Fruit fly (Drosophila melanogaster) whole organism, embryonic: Measurements from ENCODE around the gene CG16965.
A peak's percentile ranks its signal among the peaks of the same experiment; 100 is the strongest.

Source experiments
- Abd-B ChIP-seq: fragments of 200-800 bp; sonication (Bioruptor generic); optimal IDR thresholded peaks from 2 replicates; lab custom pipeline; 2018; ENCODE audit warnings: missing biosample characterization, mild to moderate bottlenecking, missing genetic modification characterization, moderate library complexity
- CG11085 ChIP-seq: fragments of 200-800 bp; sonication (Bioruptor generic); IDR thresholded peaks from 2 replicates; pipeline ENCODE4 v1.3.6; 2022; ENCODE audit warnings: missing biosample characterization, missing genetic modification characterization
- CG11560 ChIP-seq: fragments of 200-800 bp; sonication (Bioruptor generic); IDR thresholded peaks from 3 replicates; pipeline ENCODE4 v1.3.6; 2022; ENCODE audit warnings: missing biosample characterization, missing genetic modification characterization
- CG12659 ChIP-seq: fragments of 200-800 bp; sonication (Bioruptor generic); optimal IDR thresholded peaks from 3 replicates; lab custom pipeline; 2017; ENCODE audit warnings: mild to moderate bottlenecking, missing biosample characterization, missing genetic modification reagents, missing genetic modification characterization
- CG13894 ChIP-seq: fragments of 200-800 bp; sonication (Bioruptor generic); optimal IDR thresholded peaks from 3 replicates; lab custom pipeline; 2018; ENCODE audit warnings: missing biosample characterization, mild to moderate bottlenecking, missing genetic modification characterization, moderate library complexity
- CG14441 ChIP-seq: fragments of 200-800 bp; sonication (Bioruptor generic); IDR thresholded peaks from 2 replicates; pipeline ENCODE4 v1.3.6; 2022; ENCODE audit warnings: missing biosample characterization, missing genetic modification characterization
- CG15269 ChIP-seq: fragments of 200-800 bp; sonication (Bioruptor generic); optimal IDR thresholded peaks from 2 replicates; lab custom pipeline; 2018; ENCODE audit warnings: missing biosample characterization, mild to moderate bottlenecking, missing genetic modification characterization, moderate library complexity
- CG17802 ChIP-seq: fragments of 200-800 bp; sonication (Bioruptor generic); optimal IDR thresholded peaks from 2 replicates; lab custom pipeline; 2018; ENCODE audit warnings: missing biosample characterization, mild to moderate bottlenecking, missing genetic modification characterization, moderate library complexity
- CG1832 ChIP-seq: fragments of 200-800 bp; sonication (Bioruptor generic); optimal IDR thresholded peaks from 2 replicates; lab custom pipeline; 2017; ENCODE audit warnings: missing biosample characterization, mild to moderate bottlenecking, missing genetic modification characterization, inconsistent platforms
- CG2678 ChIP-seq: fragments of 200-800 bp; sonication (Bioruptor generic); optimal IDR thresholded peaks from 3 replicates; lab custom pipeline; 2019; ENCODE audit warnings: missing biosample characterization, mild to moderate bottlenecking, missing genetic modification characterization, moderate library complexity
- CG2712 ChIP-seq: fragments of 200-800 bp; optimal IDR thresholded peaks from 3 replicates; lab custom pipeline; 2019; ENCODE audit warnings: missing biosample characterization, mild to moderate bottlenecking, missing genetic modification characterization, moderate library complexity
- CG30020 ChIP-seq: fragments of 200-800 bp; optimal IDR thresholded peaks from 2 replicates; lab custom pipeline; 2019; ENCODE audit warnings: missing biosample characterization, mild to moderate bottlenecking, missing genetic modification characterization, moderate library complexity
- CG33557 ChIP-seq: fragments of 200-800 bp; sonication (Bioruptor generic); optimal IDR thresholded peaks from 2 replicates; lab custom pipeline; 2019; ENCODE audit warnings: missing biosample characterization, mild to moderate bottlenecking, missing genetic modification characterization, moderate library complexity
- CG34376 ChIP-seq: fragments of 200-800 bp; sonication (Bioruptor generic); optimal IDR thresholded peaks from 2 replicates; lab custom pipeline; 2018; ENCODE audit warnings: missing biosample characterization, mild to moderate bottlenecking, missing genetic modification characterization
- CG3726 ChIP-seq: fragments of 200-800 bp; sonication (Bioruptor generic); IDR thresholded peaks from 3 replicates; pipeline ENCODE4, ENCODE4 v1.3.6; 2022; ENCODE audit warnings: missing biosample characterization, missing genetic modification characterization
- CG3838 ChIP-seq: fragments of 200-800 bp; sonication (Bioruptor generic); optimal IDR thresholded peaks from 3 replicates; lab custom pipeline; 2016; ENCODE audit warnings: missing biosample characterization, missing genetic modification characterization
- CG6689 ChIP-seq: fragments of 200-800 bp; sonication (Bioruptor generic); IDR thresholded peaks from 2 replicates; pipeline ENCODE4 v1.3.6; 2022; ENCODE audit warnings: missing biosample characterization, missing genetic modification characterization
- CG6854 ChIP-seq: fragments of 200-800 bp; sonication (Bioruptor generic); optimal IDR thresholded peaks from 3 replicates; lab custom pipeline; 2017; ENCODE audit warnings: missing biosample characterization, mild to moderate bottlenecking, missing genetic modification characterization
- CG7357 ChIP-seq: fragments of 200-800 bp; sonication (Bioruptor generic); IDR thresholded peaks from 3 replicates; pipeline ENCODE4 v1.3.6; 2022; ENCODE audit warnings: missing biosample characterization, missing genetic modification characterization
- CG8924 ChIP-seq: fragments of 200-800 bp; optimal IDR thresholded peaks from 3 replicates; lab custom pipeline; 2019; ENCODE audit warnings: missing biosample characterization, mild to moderate bottlenecking, missing genetic modification characterization, moderate library complexity
- CG9437 ChIP-seq: fragments of 200-800 bp; sonication (Bioruptor generic); optimal IDR thresholded peaks from 2 replicates; lab custom pipeline; 2018; ENCODE audit warnings: missing biosample characterization, mild to moderate bottlenecking, missing genetic modification characterization
- CG9797 ChIP-seq: fragments of 200-800 bp; sonication (Bioruptor generic); optimal IDR thresholded peaks from 3 replicates; lab custom pipeline; 2018; ENCODE audit warnings: missing biosample characterization, mild to moderate bottlenecking, missing genetic modification characterization
- CTCF ChIP-seq: fragments of 200-800 bp; sonication (Bioruptor generic); optimal IDR thresholded peaks from 2 replicates; lab custom pipeline; 2017; ENCODE audit warnings: missing biosample characterization, mild to moderate bottlenecking, missing genetic modification characterization, moderate library complexity
- CoRest ChIP-seq: fragments of 200-800 bp; sonication (Bioruptor generic); optimal IDR thresholded peaks from 3 replicates; lab custom pipeline; 2018; ENCODE audit warnings: missing biosample characterization, mild to moderate bottlenecking, missing genetic modification characterization, moderate library complexity
- Deaf1 ChIP-seq: fragments of 200-800 bp; optimal IDR thresholded peaks from 3 replicates; lab custom pipeline; 2019; ENCODE audit warnings: missing biosample characterization, mild to moderate bottlenecking, missing genetic modification characterization, moderate library complexity
- ERR ChIP-seq: fragments of 200-800 bp; sonication (Bioruptor generic); optimal IDR thresholded peaks from 2 replicates; lab custom pipeline; 2016; ENCODE audit warnings: missing biosample characterization, missing genetic modification characterization
- HHEX ChIP-seq: fragments of 200-800 bp; sonication (Bioruptor generic); optimal IDR thresholded peaks from 3 replicates; lab custom pipeline; 2017; ENCODE audit warnings: missing biosample characterization, mild to moderate bottlenecking, missing genetic modification characterization, missing genetic modification reagents
- HLH4C ChIP-seq: fragments of 200-800 bp; sonication (Bioruptor generic); IDR thresholded peaks from 3 replicates; pipeline ENCODE4 v1.3.6; 2022; ENCODE audit warnings: missing biosample characterization, missing genetic modification characterization; ENCODE audit not compliant: partially characterized antibody
- Hmr ChIP-seq: fragments of 200-800 bp; sonication (Bioruptor generic); optimal IDR thresholded peaks from 3 replicates; lab custom pipeline; 2017; ENCODE audit warnings: mild to moderate bottlenecking, missing biosample characterization, missing genetic modification reagents, missing genetic modification characterization
- Hr39 ChIP-seq: fragments of >200 bp; optimal IDR thresholded peaks from 2 replicates; lab custom pipeline; 2017
- Sox100B ChIP-seq: fragments of 200-800 bp; sonication (Bioruptor generic); optimal IDR thresholded peaks from 3 replicates; lab custom pipeline; 2018; ENCODE audit warnings: missing biosample characterization, mild to moderate bottlenecking, missing genetic modification characterization
- Taf1 ChIP-seq: fragments of 200-800 bp; sonication (Bioruptor generic); IDR thresholded peaks from 2 replicates; pipeline ENCODE4 v1.3.6; 2022; ENCODE audit warnings: missing biosample characterization, missing genetic modification characterization
- chn ChIP-seq: fragments of 200-800 bp; sonication (Bioruptor generic); optimal IDR thresholded peaks from 2 replicates; lab custom pipeline; 2016; ENCODE audit warnings: missing biosample characterization, missing genetic modification characterization
- da ChIP-seq: fragments of 200-800 bp; sonication (Bioruptor generic); optimal IDR thresholded peaks from 2 replicates; lab custom pipeline; 2016; ENCODE audit warnings: missing biosample characterization, missing genetic modification characterization
- dimm ChIP-seq: fragments of 200-800 bp; sonication (Bioruptor generic); IDR thresholded peaks from 2 replicates; pipeline ENCODE4 v1.3.6; 2022; ENCODE audit warnings: missing biosample characterization, missing genetic modification characterization
- eve ChIP-seq, 2 experiments: fragments of >200 bp; optimal IDR thresholded peaks; 2 replicates each; lab custom pipeline; 2017; ENCODE audit warnings: missing biosample characterization in 2 of 2, missing genetic modification characterization in 2 of 2
- ewg ChIP-seq: fragments of 200-800 bp; sonication (Bioruptor generic); optimal IDR thresholded peaks from 3 replicates; lab custom pipeline; 2017; ENCODE audit warnings: mild to moderate bottlenecking, missing biosample characterization, missing genetic modification reagents, missing genetic modification characterization
- fru ChIP-seq: fragments of >200 bp; optimal IDR thresholded peaks from 2 replicates; lab custom pipeline; 2017
- hb ChIP-seq: fragments of 200-800 bp; sonication (Bioruptor generic); IDR thresholded peaks from 3 replicates; pipeline ENCODE4 v1.3.6; 2022; ENCODE audit warnings: missing biosample characterization, missing genetic modification characterization; ENCODE audit not compliant: partially characterized antibody
- hbn ChIP-seq: fragments of 200-800 bp; sonication (Bioruptor generic); IDR thresholded peaks from 2 replicates; pipeline ENCODE4 v1.3.6; 2022; ENCODE audit warnings: missing biosample characterization, missing genetic modification characterization; ENCODE audit not compliant: partially characterized antibody
- insv ChIP-seq, 2 experiments: fragments of 200-800 bp; sonication (Bioruptor generic); optimal IDR thresholded peaks; 3 replicates each; lab custom pipeline; 2016 to 2018; ENCODE audit warnings: missing biosample characterization in 2 of 2, missing genetic modification characterization in 2 of 2
- knrl ChIP-seq: fragments of 200-800 bp; sonication (Bioruptor generic); IDR thresholded peaks from 3 replicates; pipeline ENCODE4 v1.3.6; 2022; ENCODE audit warnings: missing biosample characterization, missing genetic modification characterization; ENCODE audit not compliant: partially characterized antibody
- lab ChIP-seq: fragments of 200-800 bp; sonication (Bioruptor generic); optimal IDR thresholded peaks from 3 replicates; lab custom pipeline; 2017; ENCODE audit warnings: missing biosample characterization, missing genetic modification characterization, mild to moderate bottlenecking, moderate library complexity, missing genetic modification reagents
- nerfin-1 ChIP-seq: fragments of 200-800 bp; sonication (Bioruptor generic); optimal IDR thresholded peaks from 3 replicates; lab custom pipeline; 2019; ENCODE audit warnings: missing biosample characterization, mild to moderate bottlenecking, missing genetic modification characterization, moderate library complexity
- onecut ChIP-seq: fragments of 200-800 bp; sonication (Bioruptor generic); IDR thresholded peaks from 2 replicates; pipeline ENCODE4 v1.3.6; 2022; ENCODE audit warnings: missing biosample characterization, missing genetic modification characterization
- p53 ChIP-seq: fragments of 200-800 bp; sonication (Bioruptor generic); optimal IDR thresholded peaks from 2 replicates; lab custom pipeline; 2016; ENCODE audit warnings: missing biosample characterization, missing genetic modification characterization
- sd ChIP-seq: fragments of 200-800 bp; sonication (Bioruptor generic); optimal IDR thresholded peaks from 3 replicates; lab custom pipeline; 2018; ENCODE audit warnings: missing biosample characterization, mild to moderate bottlenecking, missing genetic modification characterization, moderate library complexity
- sens ChIP-seq: fragments of 200-800 bp; sonication (Bioruptor generic); peaks from one replicate; lab custom pipeline; 2016; ENCODE audit warnings: missing biosample characterization, missing genetic modification characterization
- ssp ChIP-seq: fragments of 200-800 bp; sonication (Bioruptor generic); IDR thresholded peaks from 2 replicates; pipeline ENCODE4 v1.3.6; 2022; ENCODE audit warnings: missing biosample characterization, missing genetic modification characterization
- tx ChIP-seq: fragments of 200-800 bp; sonication (Bioruptor generic); optimal IDR thresholded peaks from 2 replicates; lab custom pipeline; 2016; ENCODE audit warnings: missing biosample characterization, missing genetic modification characterization

CG16965 gene

dm6 chr2L:12010877-12011666, 29.7 kb downstream of the CG16965 start (continued):
- peak; percentile 91 for TF ChIP-seq CG33557 (GFP tag; lab: Kevin White, UChicago)
- TF ChIP-seq fru (lab: Kevin White, UChicago): no peak
- TF ChIP-seq CG9797: peak; percentile 13
- TF ChIP-seq CG6854 (GFP tag; lab: Kevin White, UChicago): peak; percentile 90
- TF ChIP-seq da (GFP tag; lab: Kevin White, UChicago): no peak
- no peak for TF ChIP-seq CG34376 (GFP tag; lab: Kevin White, UChicago)
- TF ChIP-seq CG14441 (GFP tag; lab: Robert Waterston, UW): no peak
- peak; percentile 95 for TF ChIP-seq Hmr
- TF ChIP-seq CG1832 (GFP tag; lab: Kevin White, UChicago): peak; percentile 91
- peak; percentile 87 for TF ChIP-seq CG7357 (GFP tag; lab: Robert Waterston, UW)
- TF ChIP-seq CG17802 (tag; lab: Kevin White, UChicago): peak; percentile 58
- TF ChIP-seq CG12659: peak; percentile 95
- no peak for TF ChIP-seq ERR (GFP tag; lab: Kevin White, UChicago)
- no peak for TF ChIP-seq knrl (GFP tag; lab: Robert Waterston, UW)
- TF ChIP-seq CG6689 (GFP tag; lab: Robert Waterston, UW): no peak
- peak; percentile 92 for TF ChIP-seq Sox100B (GFP tag; lab: Kevin White, UChicago)
- TF ChIP-seq CG3726 (GFP tag; lab: Robert Waterston, UW): no peak
- peak; percentile 93 for TF ChIP-seq CG2712 (tag; lab: Kevin White, UChicago)
- TF ChIP-seq CG8924 (tag; lab: Kevin White, UChicago): peak; percentile 93
- TF ChIP-seq insv (GFP tag; optimal IDR thresholded peaks at IDR 0.05; lab: Kevin White, UChicago): peak; percentile 0 to 57
- TF ChIP-seq eve (GFP tag; optimal IDR thresholded peaks at IDR 0.05; lab: Kevin White, UChicago): no peak
- peak; percentile 88 for TF ChIP-seq CG13894 (tag; lab: Kevin White, UChicago)
- TF ChIP-seq ssp (GFP tag; lab: Robert Waterston, UW): no peak
- peak; percentile 83 for TF ChIP-seq Abd-B (GFP tag; lab: Kevin White, UChicago)
- TF ChIP-seq p53 (GFP tag; lab: Kevin White, UChicago): no peak
- TF ChIP-seq CG3838 (GFP tag; lab: Kevin White, UChicago): peak; percentile 17
- no peak for TF ChIP-seq Taf1
- TF ChIP-seq HHEX (GFP tag; lab: Kevin White, UChicago): peak; percentile 89
- no peak for TF ChIP-seq Hr39 (lab: Kevin White, UChicago)
- peak; percentile 85 for TF ChIP-seq onecut (GFP tag; lab: Robert Waterston, UW)
- peak; percentile 97 for TF ChIP-seq sens
- TF ChIP-seq sd (tag; lab: Kevin White, UChicago): peak; percentile 99
- TF ChIP-seq hbn (GFP tag; lab: Robert Waterston, UW): no peak
- peak; percentile 95 for TF ChIP-seq CG15269
- peak; percentile 29 for TF ChIP-seq chn (GFP tag; lab: Kevin White, UChicago)
- TF ChIP-seq CG30020 (tag; lab: Kevin White, UChicago): peak; percentile 74
- TF ChIP-seq CoRest (tag; lab: Kevin White, UChicago): peak; percentile 97
- peak; percentile 72 for TF ChIP-seq tx (GFP tag; lab: Kevin White, UChicago)
- peak; percentile 97 for TF ChIP-seq CG2678 (tag; lab: Kevin White, UChicago)
- no peak for TF ChIP-seq HLH4C (GFP tag; lab: Robert Waterston, UW)
- no peak for TF ChIP-seq CG11085 (GFP tag; lab: Robert Waterston, UW)
- TF ChIP-seq ewg: peak; percentile 80
- peak; percentile 41 for TF ChIP-seq CTCF
- TF ChIP-seq CG9437: peak; percentile 85
- no peak for TF ChIP-seq hb (GFP tag; lab: Robert Waterston, UW)
- TF ChIP-seq CG11560 (tag; lab: Robert Waterston, UW): no peak
- peak; percentile 61 for TF ChIP-seq Deaf1 (tag; lab: Kevin White, UChicago)
- TF ChIP-seq lab: peak; percentile 94
- TF ChIP-seq dimm (GFP tag; lab: Robert Waterston, UW): no peak
- peak; percentile 42 for TF ChIP-seq nerfin-1 (tag; lab: Kevin White, UChicago)
